Fruit fly (Drosophila melanogaster): ENCODE results near the gene alpha-Est6.

Gene alpha-Est6

dm6 chr3R:7492099-7492498 is 36.5 kb downstream of the alpha-Est6 start (continued):
- TF ChIP-seq hb (GFP tag; IDR thresholded peaks at IDR 0.05; ENCODE audit: partially characterized antibody) (peak; percentile 71; the same call in 2 of the 3 replicates), Meics (GFP tag; optimal IDR thresholded peaks at IDR 0.05) (peak; percentile 26), CG7556 (GFP tag; optimal IDR thresholded peaks at IDR 0.05) (peak; percentile 12), CG12659 (GFP tag; optimal IDR thresholded peaks at IDR 0.05) (peak; percentile 12), CG12155 (GFP tag; optimal IDR thresholded peaks at IDR 0.05) (no peak), CG32772 (GFP tag; IDR thresholded peaks at IDR 0.05) (0 out of 2 replicates have a peak, but pooled peaks have one; percentile 15), CG7839 (tag; optimal IDR thresholded peaks at IDR 0.05) (peak; percentile 51), Atf6 (GFP tag; IDR thresholded peaks at IDR 0.05) (0 out of 2 replicates have a peak, but pooled peaks have one; percentile 39), CG14441 (GFP tag; IDR thresholded peaks at IDR 0.05) (peak; percentile 47), CG18011 (GFP tag; optimal IDR thresholded peaks at IDR 0.05) (peak; percentile 97), gsb (GFP tag; IDR thresholded peaks at IDR 0.05) (no peak), pum (GFP tag; optimal IDR thresholded peaks at IDR 0.05) (peak; percentile 22), TFAM (GFP tag; optimal IDR thresholded peaks at IDR 0.05) (no peak), CG4424 (GFP tag; optimal IDR thresholded peaks at IDR 0.05) (peak; percentile 16), nom (GFP tag; optimal IDR thresholded peaks at IDR 0.05) (no peak), ab (GFP tag; optimal IDR thresholded peaks at IDR 0.05) (no peak), unpg (GFP tag; optimal IDR thresholded peaks at IDR 0.05) (peak; percentile 23), CG6791 (GFP tag; IDR thresholded peaks at IDR 0.05; ENCODE audit: partially characterized antibody) (peak; percentile 54; the same call in 1 of the 3 replicates), Camta (GFP tag; optimal IDR thresholded peaks at IDR 0.05) (peak; percentile 32), Med (GFP tag) (peak; percentile 83), h (optimal IDR thresholded peaks at IDR 0.05) (no peak), CG8765 (GFP tag; IDR thresholded peaks at IDR 0.05) (no peak), CG2120 (GFP tag; optimal IDR thresholded peaks at IDR 0.05) (peak; percentile 24), ato (GFP tag; IDR thresholded peaks at IDR 0.05; ENCODE audit: partially characterized antibody) (peak; percentile 65), sens (GFP tag) (peak; percentile 89), CG31441 (GFP tag; IDR thresholded peaks at IDR 0.05) (0 out of 2 replicates have a peak, but pooled peaks have one; percentile 10), sens-2 (GFP tag; IDR thresholded peaks at IDR 0.05) (no peak), CG1603 (tag; optimal IDR thresholded peaks at IDR 0.05) (peak; percentile 34), CG13894 (tag; optimal IDR thresholded peaks at IDR 0.05) (peak; percentile 5), HmgZ (tag; optimal IDR thresholded peaks at IDR 0.05) (peak; percentile 33), D19B (GFP tag; optimal IDR thresholded peaks at IDR 0.05) (peak; percentile 98), ERR (GFP tag; optimal IDR thresholded peaks at IDR 0.05) (peak; percentile 69), amos (GFP tag; IDR thresholded peaks at IDR 0.05; ENCODE audit: partially characterized antibody) (peak; percentile 47; the same call in 1 of the 2 replicates), CG2199 (GFP tag; IDR thresholded peaks at IDR 0.05) (0 out of 3 replicates have a peak, but pooled peaks have one; percentile 14), CG7372 (GFP tag; IDR thresholded peaks at IDR 0.05) (0 out of 2 replicates have a peak, but pooled peaks have one; percentile 6), CG30403 (GFP tag; optimal IDR thresholded peaks at IDR 0.05) (peak; percentile 48), lab (GFP tag; optimal IDR thresholded peaks at IDR 0.05) (peak; percentile 47), sim (GFP tag; IDR thresholded peaks at IDR 0.05) (no peak), CG32532 (GFP tag; IDR thresholded peaks at IDR 0.05) (peak; percentile 12; the same call in 1 of the 2 replicates), CG5245 (GFP tag; optimal IDR thresholded peaks at IDR 0.05) (no peak), kay (GFP tag; optimal IDR thresholded peaks at IDR 0.05) (peak; percentile 11), maf-S (GFP tag; optimal IDR thresholded peaks at IDR 0.05) (no peak), Blimp-1 (GFP tag; optimal IDR thresholded peaks at IDR 0.05) (peak; percentile 25), CG3163 (GFP tag; optimal IDR thresholded peaks at IDR 0.05) (no peak), Neu2 (GFP tag; optimal IDR thresholded peaks at IDR 0.05; ENCODE audit: borderline replicate concordance) (no peak), CG10654 (GFP tag; optimal IDR thresholded peaks at IDR 0.05) (no peak), grau (tag; optimal IDR thresholded peaks at IDR 0.05) (peak; percentile 22), CG1529 (GFP tag; optimal IDR thresholded peaks at IDR 0.05) (no peak), sob (GFP tag; IDR thresholded peaks at IDR 0.05) (peak; percentile 57), CG6654 (GFP tag; optimal IDR thresholded peaks at IDR 0.05) (no peak), zen (tag; optimal IDR thresholded peaks at IDR 0.05) (no peak)
